Worm (Caenorhabditis elegans) whole organism, L1 larva: ENCODE measurements around the gene cyp-35B3.

Experiments used
- C34B4.2 ChIP-seq: sonication (generic microtip); optimal IDR thresholded peaks from 2 replicates; lab custom pipeline; 2017; ENCODE audit warnings: mild to moderate bottlenecking, missing genetic modification characterization, missing compliant biosample characterization
- ama-1 ChIP-seq: fragments of 150-350 bp; optimal IDR thresholded peaks from 2 replicates; lab custom pipeline; 2014
- ceh-88 ChIP-seq: fragments of 200-800 bp; sonication (Bioruptor generic); IDR thresholded peaks from 2 replicates; pipeline ENCODE4 v1.3.6; 2022; ENCODE audit warnings: missing genetic modification characterization, missing compliant biosample characterization
- efl-1 ChIP-seq, 4 experiments: fragments of 150-350 bp; optimal IDR thresholded peaks in 3 of 4; peaks in 1 of 4; 1 replicate in 1 of 4; 2 replicates in 3 of 4; lab custom pipeline; 2014; ENCODE audit warnings: missing biosample characterization in 2 of 4, missing genetic modification characterization in 2 of 4, missing genetic modification reagents in 2 of 4
- egl-27 ChIP-seq, 2 experiments: fragments of 150-350 bp in 1 of 2; sonication (generic microtip); optimal IDR thresholded peaks; 3 replicates each; lab custom pipeline; 2017 to 2018; ENCODE audit warnings: missing biosample characterization in 2 of 2, missing genetic modification characterization in 2 of 2, missing genetic modification reagents in 2 of 2
- lin-39 ChIP-seq: fragments of 150-350 bp; optimal IDR thresholded peaks from 2 replicates; lab custom pipeline; 2014; ENCODE audit warnings: missing biosample characterization, missing genetic modification reagents, missing genetic modification characterization
- nhr-12 ChIP-seq: sonication (generic microtip); optimal IDR thresholded peaks from 2 replicates; lab custom pipeline; 2017; ENCODE audit warnings: missing biosample characterization, missing genetic modification characterization
- nhr-20 ChIP-seq: sonication (generic microtip); optimal IDR thresholded peaks from 2 replicates; lab custom pipeline; 2016; ENCODE audit warnings: mild to moderate bottlenecking, missing genetic modification characterization, missing compliant biosample characterization
- rnt-1 ChIP-seq: sonication (generic microtip); optimal IDR thresholded peaks from 2 replicates; lab custom pipeline; 2016; ENCODE audit warnings: mild to moderate bottlenecking, missing genetic modification characterization, moderate library complexity, missing compliant biosample characterization
- skn-1 ChIP-seq: fragments of 150-350 bp; optimal IDR thresholded peaks from 2 replicates; lab custom pipeline; 2014; ENCODE audit warnings: missing biosample characterization, missing genetic modification characterization
- unc-62 ChIP-seq: fragments of 150-350 bp; optimal IDR thresholded peaks from 2 replicates; lab custom pipeline; 2014; ENCODE audit warnings: missing biosample characterization, missing genetic modification reagents, missing genetic modification characterization
- ztf-11 ChIP-seq, 2 experiments: sonication (generic microtip); optimal IDR thresholded peaks; 2 replicates each; lab custom pipeline; 2016 to 2017; ENCODE audit warnings: missing genetic modification characterization in 2 of 2, missing biosample characterization in 1 of 2, missing compliant biosample characterization in 1 of 2

- TF ChIP-seq nhr-12 (tag; lab: Kevin White, UChicago): no peak
- TF ChIP-seq ztf-11 (tag; optimal IDR thresholded peaks at IDR 0.05; lab: Kevin White, UChicago): no peak
- TF ChIP-seq ceh-88 (GFP tag; lab: Robert Waterston, UW): no peak
- no peak for TF ChIP-seq ama-1 (lab: Kevin White, UChicago)
- TF ChIP-seq unc-62: no peak
- peak; percentile 74 for TF ChIP-seq nhr-20 (tag; lab: Kevin White, UChicago)
- no peak for TF ChIP-seq C34B4.2
- no peak for TF ChIP-seq efl-1 (optimal IDR thresholded peaks at IDR 0.05; lab: Kevin White, UChicago)
- peak in 1 of 2 experiments; percentile 68 for TF ChIP-seq efl-1 (GFP tag; optimal IDR thresholded peaks at IDR 0.05 in 1 of 2; lab: Kevin White, UChicago)
- no peak for TF ChIP-seq lin-39 (tag; lab: Kevin White, UChicago)
- no peak for TF ChIP-seq rnt-1 (tag; lab: Kevin White, UChicago)
- no peak for TF ChIP-seq egl-27 (tag; optimal IDR thresholded peaks at IDR 0.05; lab: Kevin White, UChicago)
- no peak for TF ChIP-seq skn-1 (tag; lab: Kevin White, UChicago)
These were observed 22.6 kb downstream of the cyp-35B3 start, which contains the start of gene cyp-34A8 for ce11 chrV:3967762-3968161.
